Worm (Caenorhabditis elegans) whole organism, early embryonic: ENCODE data around the gene dnj-9.

Experiments used
- B0310.2 ChIP-seq: sonication (generic microtip); optimal IDR thresholded peaks from 2 replicates; lab custom pipeline; 2016; ENCODE audit warnings: mild to moderate bottlenecking, missing genetic modification characterization, missing compliant biosample characterization
- F13C5.2 ChIP-seq: sonication (generic microtip); optimal IDR thresholded peaks from 2 replicates; lab custom pipeline; 2017; ENCODE audit warnings: mild to moderate bottlenecking, missing genetic modification characterization, inconsistent platforms, missing compliant biosample characterization
- aly-1 ChIP-seq: sonication (generic microtip); optimal IDR thresholded peaks from 2 replicates; lab custom pipeline; 2016; ENCODE audit warnings: missing genetic modification characterization, missing compliant biosample characterization
- ama-1 ChIP-seq: fragments of 150-350 bp; optimal IDR thresholded peaks from 2 replicates; lab custom pipeline; 2014
- ceh-13 ChIP-seq: fragments of 200-800 bp; sonication (Bioruptor generic); optimal IDR thresholded peaks from 2 replicates; lab custom pipeline; 2018; ENCODE audit warnings: mild to moderate bottlenecking, missing genetic modification characterization, missing compliant biosample characterization
- ceh-36 ChIP-seq: sonication (generic microtip); optimal IDR thresholded peaks from 2 replicates; lab custom pipeline; 2016; ENCODE audit warnings: missing genetic modification characterization, inconsistent platforms, missing compliant biosample characterization
- ets-7 ChIP-seq: sonication (generic microtip); optimal IDR thresholded peaks from 2 replicates; lab custom pipeline; 2016; ENCODE audit warnings: missing genotype, missing genetic modification characterization, missing compliant biosample characterization
- flt-1 ChIP-seq: fragments of 200-800 bp; sonication (Bioruptor generic); IDR thresholded peaks from 2 replicates; pipeline ENCODE4 v1.3.6; 2022; ENCODE audit warnings: missing genetic modification characterization, missing compliant biosample characterization
- hmbx-1 ChIP-seq: sonication (generic microtip); optimal IDR thresholded peaks from 2 replicates; lab custom pipeline; 2016; ENCODE audit warnings: mild to moderate bottlenecking, missing genetic modification characterization, missing compliant biosample characterization
- hmg-4 ChIP-seq: fragments of 200-800 bp; sonication (Bioruptor generic); optimal IDR thresholded peaks from 2 replicates; lab custom pipeline; 2018; ENCODE audit warnings: mild to moderate bottlenecking, missing genetic modification characterization, missing compliant biosample characterization
- hnd-1 ChIP-seq: sonication (generic microtip); optimal IDR thresholded peaks from 2 replicates; lab custom pipeline; 2016; ENCODE audit warnings: missing genetic modification characterization, missing compliant biosample characterization
- pes-1 ChIP-seq: fragments of 200-800 bp; sonication (Bioruptor generic); IDR thresholded peaks from 2 replicates; pipeline ENCODE4 v1.3.6; 2022; ENCODE audit warnings: missing genetic modification reagents, missing genetic modification characterization, missing compliant biosample characterization
- scrt-1 ChIP-seq: fragments of 200-800 bp; sonication (Bioruptor generic); IDR thresholded peaks from 2 replicates; pipeline ENCODE4 v1.3.6; 2022; ENCODE audit warnings: missing genetic modification characterization, missing compliant biosample characterization
- sea-1 ChIP-seq: fragments of 200-800 bp; sonication (Bioruptor generic); conservative IDR thresholded peaks from 2 replicates; pipeline ENCODE4 v1.3.6; 2022; ENCODE audit warnings: missing genetic modification characterization, missing compliant biosample characterization
- tbx-11 ChIP-seq: fragments of 200-800 bp; sonication (Bioruptor generic); IDR thresholded peaks from 2 replicates; pipeline ENCODE4 v1.3.6; 2022; ENCODE audit warnings: missing genetic modification characterization, missing compliant biosample characterization
- tbx-37 ChIP-seq: fragments of 200-800 bp; sonication (Bioruptor generic); conservative IDR thresholded peaks from 2 replicates; pipeline ENCODE4 v1.3.6; 2022; ENCODE audit warnings: missing genetic modification reagents, missing genetic modification characterization, missing compliant biosample characterization
- tra-4 ChIP-seq: sonication (generic microtip); optimal IDR thresholded peaks from 2 replicates; lab custom pipeline; 2017; ENCODE audit warnings: missing genetic modification characterization, missing compliant biosample characterization

dnj-9 gene

ce11 chrII:4869793-4870343, 18.0 kb downstream of the dnj-9 start:
- TF ChIP-seq tbx-11 (0 out of 2 replicates have a peak, but pooled peaks have one; percentile 39), pes-1 (GFP tag; lab: Robert Waterston, UW) (no peak), ceh-36 (no peak)

- no peak for TF ChIP-seq scrt-1 (GFP tag; lab: Robert Waterston, UW)
- no peak for TF ChIP-seq hmbx-1 (tag; lab: Kevin White, UChicago)
- no peak for TF ChIP-seq F13C5.2 (tag; lab: Kevin White, UChicago)
- TF ChIP-seq ceh-13 (GFP tag; lab: Kevin White, UChicago): no peak
- no peak for TF ChIP-seq tra-4 (tag; lab: Kevin White, UChicago)
- TF ChIP-seq sea-1: no peak
- no peak for TF ChIP-seq ets-7 (tag; lab: Kevin White, UChicago)
- TF ChIP-seq ceh-36: no peak
- no peak for TF ChIP-seq pes-1 (GFP tag; lab: Robert Waterston, UW)
- TF ChIP-seq tbx-11: no peak
- TF ChIP-seq hmg-4 (GFP tag; lab: Kevin White, UChicago): no peak
- no peak for TF ChIP-seq B0310.2 (tag; lab: Kevin White, UChicago)
- no peak for TF ChIP-seq aly-1 (tag; lab: Kevin White, UChicago)
Measured at ce11 chrII:4870691-4871090, 18.8 kb downstream of the dnj-9 start, which contains the start of gene col-20. col-20 (minus strand) TSS chrII:4870791.

DNA sequence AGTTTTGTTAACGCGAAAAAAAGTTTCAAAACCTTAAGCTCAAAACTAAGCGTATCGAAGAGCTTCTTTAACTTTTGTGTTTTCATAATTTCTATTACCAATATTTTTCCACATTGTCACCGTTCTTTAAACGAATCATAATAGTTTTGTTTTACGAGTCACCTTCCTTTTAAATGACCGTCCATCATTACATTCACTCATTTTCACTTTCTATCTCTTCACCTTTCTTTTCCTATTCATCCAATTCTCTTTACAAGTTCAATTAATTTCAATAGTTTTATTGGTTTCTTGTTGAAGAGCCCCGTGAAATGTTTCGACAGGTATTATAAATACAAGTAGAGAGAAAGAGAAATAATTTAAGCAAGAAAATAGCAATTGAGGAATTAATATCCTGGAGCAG, 20.0 kb downstream of the dnj-9 start:
- TF ChIP-seq hmbx-1 (tag; lab: Kevin White, UChicago) (no peak), F13C5.2 (tag; lab: Kevin White, UChicago) (no peak), ceh-13 (GFP tag; lab: Kevin White, UChicago) (no peak), tbx-11 (no peak)

ce11 chrII:4872359-4872758, 20.5 kb downstream of the dnj-9 start:
- 0 out of 2 replicates have a peak, but pooled peaks have one; percentile 24 for TF ChIP-seq sea-1

ce11 chrII:4873029-4873428, 21.2 kb downstream of the dnj-9 start, which contains the start of gene col-73:
col-73 (minus strand) TSS chrII:4873129.
- no peak for TF ChIP-seq ets-7 (tag; lab: Kevin White, UChicago)
- TF ChIP-seq tbx-37 (GFP tag; lab: Robert Waterston, UW): no peak
- no peak for TF ChIP-seq aly-1 (tag; lab: Kevin White, UChicago)

ce11 chrII:4874335-4874861, 22.5 kb downstream of the dnj-9 start, which contains the start of gene F11G11.15:
F11G11.15 (plus strand) TSS chrII:4874845.
- no peak for TF ChIP-seq pes-1 (GFP tag; lab: Robert Waterston, UW)
- TF ChIP-seq aly-1 (tag; lab: Kevin White, UChicago): no peak
- no peak for TF ChIP-seq F13C5.2 (tag; lab: Kevin White, UChicago)
- no peak for TF ChIP-seq ceh-36
- TF ChIP-seq ets-7 (tag; lab: Kevin White, UChicago): no peak
- TF ChIP-seq ama-1: no peak
- no peak for TF ChIP-seq sea-1
- TF ChIP-seq hnd-1 (tag; lab: Kevin White, UChicago): no peak
- TF ChIP-seq hmbx-1 (tag; lab: Kevin White, UChicago): no peak
- TF ChIP-seq hmg-4 (GFP tag; lab: Kevin White, UChicago): no peak
- TF ChIP-seq scrt-1 (GFP tag; lab: Robert Waterston, UW): no peak
- no peak for TF ChIP-seq tbx-37 (GFP tag; lab: Robert Waterston, UW)
- no peak for TF ChIP-seq tra-4 (tag; lab: Kevin White, UChicago)
- no peak for TF ChIP-seq tbx-11
- TF ChIP-seq flt-1 (GFP tag; lab: Robert Waterston, UW): no peak
- no peak for TF ChIP-seq ceh-13 (GFP tag; lab: Kevin White, UChicago)
- TF ChIP-seq B0310.2 (tag; lab: Kevin White, UChicago): no peak

ce11 chrII:4876091-4876490, 24.2 kb downstream of the dnj-9 start, which contains the start of gene F11G11.13:
F11G11.13 (minus strand) TSS chrII:4876179.
- TF ChIP-seq B0310.2 (tag; lab: Kevin White, UChicago): no peak
- TF ChIP-seq pes-1 (GFP tag; lab: Robert Waterston, UW): no peak
- no peak for TF ChIP-seq hmbx-1 (tag; lab: Kevin White, UChicago)
- no peak for TF ChIP-seq ets-7 (tag; lab: Kevin White, UChicago)
- no peak for TF ChIP-seq hmg-4 (GFP tag; lab: Kevin White, UChicago)
- no peak for TF ChIP-seq tbx-11
- TF ChIP-seq ama-1: no peak
- TF ChIP-seq ceh-36: no peak
- TF ChIP-seq tbx-37 (GFP tag; lab: Robert Waterston, UW): no peak
- no peak for TF ChIP-seq F13C5.2 (tag; lab: Kevin White, UChicago)
- TF ChIP-seq sea-1: no peak
- TF ChIP-seq aly-1 (tag; lab: Kevin White, UChicago): no peak
- TF ChIP-seq scrt-1 (GFP tag; lab: Robert Waterston, UW): no peak
- no peak for TF ChIP-seq hnd-1 (tag; lab: Kevin White, UChicago)
- no peak for TF ChIP-seq flt-1 (GFP tag; lab: Robert Waterston, UW)
- no peak for TF ChIP-seq tra-4 (tag; lab: Kevin White, UChicago)
- TF ChIP-seq ceh-13 (GFP tag; lab: Kevin White, UChicago): no peak

- no peak for TF ChIP-seq F13C5.2 (tag; lab: Kevin White, UChicago)
- TF ChIP-seq B0310.2 (tag; lab: Kevin White, UChicago): no peak
- no peak for TF ChIP-seq ama-1
Measured at ce11 chrII:4879629-4880028, 27.8 kb downstream of the dnj-9 start, which contains the start of gene gst-6. gst-6 (plus strand) TSS chrII:4879891.
